Worm (Caenorhabditis elegans) whole organism, L3 larva: ENCODE measurements around the gene nep-15.

Experiments used
- R02D3.7 ChIP-seq: fragments of 150-350 bp; optimal IDR thresholded peaks from 2 replicates; lab custom pipeline; 2014; ENCODE audit warnings: missing biosample characterization, missing genetic modification characterization
- aly-2 ChIP-seq: fragments of 150-350 bp; optimal IDR thresholded peaks from 2 replicates; lab custom pipeline; 2014; ENCODE audit warnings: missing biosample characterization, missing genetic modification characterization
- ama-1 ChIP-seq: fragments of 150-350 bp; optimal IDR thresholded peaks from 2 replicates; lab custom pipeline; 2018
- ceh-16 ChIP-seq: sonication (generic microtip); optimal IDR thresholded peaks from 2 replicates; lab custom pipeline; 2017; ENCODE audit warnings: missing biosample characterization, missing genetic modification characterization
- ceh-28 ChIP-seq: fragments of 150-350 bp; optimal IDR thresholded peaks from 2 replicates; lab custom pipeline; 2014; ENCODE audit warnings: missing biosample characterization, missing genetic modification reagents, missing genetic modification characterization
- ceh-82 ChIP-seq: fragments of 150-350 bp; optimal IDR thresholded peaks from 2 replicates; lab custom pipeline; 2014; ENCODE audit warnings: missing biosample characterization, missing genetic modification characterization
- ceh-9 ChIP-seq: sonication (generic microtip); optimal IDR thresholded peaks from 2 replicates; lab custom pipeline; 2018; ENCODE audit warnings: missing biosample characterization, missing genetic modification characterization
- daf-12 ChIP-seq: fragments of 150-350 bp; optimal IDR thresholded peaks from 2 replicates; lab custom pipeline; 2014; ENCODE audit warnings: missing biosample characterization, missing genetic modification reagents, missing genetic modification characterization
- egl-27 ChIP-seq: sonication (generic microtip); optimal IDR thresholded peaks from 4 replicates; lab custom pipeline; 2017; ENCODE audit warnings: missing biosample characterization, missing genetic modification reagents, missing genetic modification characterization
- egl-5 ChIP-seq: fragments of 150-350 bp; optimal IDR thresholded peaks from 2 replicates; lab custom pipeline; 2017; ENCODE audit warnings: missing biosample characterization, missing genetic modification reagents, missing genetic modification characterization, inconsistent platforms
- elt-1 ChIP-seq: fragments of 150-350 bp; optimal IDR thresholded peaks from 2 replicates; lab custom pipeline; 2014; ENCODE audit warnings: missing biosample characterization, missing genetic modification characterization
- elt-2 ChIP-seq: sonication (generic microtip); optimal IDR thresholded peaks from 2 replicates; lab custom pipeline; 2016; ENCODE audit warnings: missing genetic modification reagents, mild to moderate bottlenecking, missing genetic modification characterization, missing compliant biosample characterization
- elt-3 ChIP-seq, 3 experiments: fragments of 150-350 bp in 1 of 3; sonication (generic microtip) in 2 of 3; optimal IDR thresholded peaks; 2 replicates in 2 of 3; 4 replicates in 1 of 3; lab custom pipeline; 2014 to 2017; ENCODE audit warnings: missing biosample characterization in 3 of 3, missing genetic modification characterization in 3 of 3
- eor-1 ChIP-seq, 2 experiments: fragments of 150-350 bp; optimal IDR thresholded peaks; 2 replicates each; lab custom pipeline; 2014 to 2018; ENCODE audit warnings: missing biosample characterization in 2 of 2, missing genetic modification characterization in 2 of 2
- fkh-10 ChIP-seq: sonication (generic microtip); optimal IDR thresholded peaks from 2 replicates; lab custom pipeline; 2017; ENCODE audit warnings: missing biosample characterization, missing genetic modification reagents, missing genetic modification characterization
- fos-1 ChIP-seq: fragments of 150-350 bp; optimal IDR thresholded peaks from 2 replicates; lab custom pipeline; 2014; ENCODE audit warnings: missing biosample characterization, missing genetic modification characterization
- hmg-11 ChIP-seq: sonication (generic microtip); optimal IDR thresholded peaks from 2 replicates; lab custom pipeline; 2016; ENCODE audit warnings: missing genetic modification characterization, missing compliant biosample characterization
- jun-1 ChIP-seq: fragments of 150-350 bp; optimal IDR thresholded peaks from 2 replicates; lab custom pipeline; 2014; ENCODE audit warnings: missing biosample characterization, missing genetic modification reagents, missing genetic modification characterization
- lin-15B ChIP-seq: fragments of 150-350 bp; optimal IDR thresholded peaks from 2 replicates; lab custom pipeline; 2014; ENCODE audit warnings: missing biosample characterization, missing genetic modification characterization
- lin-39 ChIP-seq: fragments of 150-350 bp; optimal IDR thresholded peaks from 2 replicates; lab custom pipeline; 2018; ENCODE audit warnings: missing biosample characterization, missing genetic modification reagents, missing genetic modification characterization
- lsy-12 ChIP-seq: sonication (generic microtip); optimal IDR thresholded peaks from 2 replicates; lab custom pipeline; 2016; ENCODE audit warnings: mild to moderate bottlenecking, missing genetic modification characterization, missing compliant biosample characterization
- mdl-1 ChIP-seq: fragments of 150-350 bp; optimal IDR thresholded peaks from 2 replicates; lab custom pipeline; 2014; ENCODE audit warnings: missing biosample characterization, missing genetic modification characterization
- mml-1 ChIP-seq: fragments of 150-350 bp; sonication (generic microtip); optimal IDR thresholded peaks from 3 replicates; lab custom pipeline; 2014; ENCODE audit warnings: missing biosample characterization, missing genetic modification characterization
- nfya-1 ChIP-seq: sonication (generic microtip); optimal IDR thresholded peaks from 2 replicates; lab custom pipeline; 2017; ENCODE audit warnings: missing genetic modification characterization, mild to moderate bottlenecking, missing compliant biosample characterization, antibody characterized with exemption, moderate library complexity; ENCODE audit not compliant: insufficient read depth
- nhr-11 ChIP-seq: fragments of 150-350 bp; optimal IDR thresholded peaks from 2 replicates; lab custom pipeline; 2014; ENCODE audit warnings: missing biosample characterization, missing genetic modification characterization
- nhr-23 ChIP-seq: fragments of 150-350 bp; optimal IDR thresholded peaks from 2 replicates; lab custom pipeline; 2014; ENCODE audit warnings: missing biosample characterization, missing genetic modification reagents, missing genetic modification characterization
- nhr-237 ChIP-seq: fragments of 150-350 bp; optimal IDR thresholded peaks from 2 replicates; lab custom pipeline; 2014; ENCODE audit warnings: missing biosample characterization, missing genetic modification characterization
- nhr-25 ChIP-seq: sonication (generic microtip); optimal IDR thresholded peaks from 2 replicates; lab custom pipeline; 2017; ENCODE audit warnings: missing biosample characterization, missing genetic modification characterization
- nhr-43 ChIP-seq: sonication (generic microtip); optimal IDR thresholded peaks from 2 replicates; lab custom pipeline; 2016; ENCODE audit warnings: mild to moderate bottlenecking, missing genetic modification characterization, missing compliant biosample characterization; ENCODE audit not compliant: poor library complexity, severe bottlenecking
- nhr-67 ChIP-seq: fragments of 150-350 bp; optimal IDR thresholded peaks from 2 replicates; lab custom pipeline; 2014; ENCODE audit warnings: missing biosample characterization, missing genetic modification characterization
- nhr-76 ChIP-seq: fragments of 150-350 bp; sonication (generic microtip); optimal IDR thresholded peaks from 5 replicates; lab custom pipeline; 2014; ENCODE audit warnings: missing biosample characterization, missing genetic modification characterization
- nhr-77 ChIP-seq: fragments of 150-350 bp; optimal IDR thresholded peaks from 2 replicates; lab custom pipeline; 2014; ENCODE audit warnings: missing biosample characterization, missing genetic modification characterization
- pha-4 ChIP-seq: fragments of 150-350 bp; optimal IDR thresholded peaks from 2 replicates; lab custom pipeline; 2014; ENCODE audit warnings: missing biosample characterization, missing genetic modification reagents, missing genetic modification characterization
- pqm-1 ChIP-seq: fragments of 150-350 bp; optimal IDR thresholded peaks from 2 replicates; lab custom pipeline; 2017; ENCODE audit warnings: missing biosample characterization, missing genetic modification characterization, inconsistent platforms
- sea-2 ChIP-seq: fragments of 150-350 bp; sonication (generic microtip); optimal IDR thresholded peaks from 4 replicates; lab custom pipeline; 2014; ENCODE audit warnings: missing biosample characterization, missing genetic modification reagents, missing genetic modification characterization
- skn-1 ChIP-seq: fragments of 150-350 bp; optimal IDR thresholded peaks from 2 replicates; lab custom pipeline; 2014; ENCODE audit warnings: missing biosample characterization, missing genetic modification characterization
- snpc-4 ChIP-seq: fragments of 150-350 bp; optimal IDR thresholded peaks from 2 replicates; lab custom pipeline; 2014; ENCODE audit warnings: missing biosample characterization, missing genetic modification characterization
- tbx-2 ChIP-seq: sonication (generic microtip); optimal IDR thresholded peaks from 2 replicates; lab custom pipeline; 2016; ENCODE audit warnings: mild to moderate bottlenecking, missing genetic modification characterization, missing compliant biosample characterization
- unc-39 ChIP-seq: sonication (generic microtip); optimal IDR thresholded peaks from 4 replicates; lab custom pipeline; 2017; ENCODE audit warnings: missing biosample characterization, missing genetic modification characterization
- unc-62 ChIP-seq: fragments of 150-350 bp; sonication (generic microtip); optimal IDR thresholded peaks from 4 replicates; lab custom pipeline; 2014; ENCODE audit warnings: missing biosample characterization, missing genetic modification reagents, missing genetic modification characterization
- zag-1 ChIP-seq: fragments of 150-350 bp; optimal IDR thresholded peaks from 2 replicates; lab custom pipeline; 2014; ENCODE audit warnings: missing biosample characterization, missing genetic modification characterization
- ztf-4 ChIP-seq: fragments of 150-350 bp; optimal IDR thresholded peaks from 2 replicates; lab custom pipeline; 2014; ENCODE audit warnings: missing biosample characterization, missing genetic modification characterization

nep-15 gene

DNA sequence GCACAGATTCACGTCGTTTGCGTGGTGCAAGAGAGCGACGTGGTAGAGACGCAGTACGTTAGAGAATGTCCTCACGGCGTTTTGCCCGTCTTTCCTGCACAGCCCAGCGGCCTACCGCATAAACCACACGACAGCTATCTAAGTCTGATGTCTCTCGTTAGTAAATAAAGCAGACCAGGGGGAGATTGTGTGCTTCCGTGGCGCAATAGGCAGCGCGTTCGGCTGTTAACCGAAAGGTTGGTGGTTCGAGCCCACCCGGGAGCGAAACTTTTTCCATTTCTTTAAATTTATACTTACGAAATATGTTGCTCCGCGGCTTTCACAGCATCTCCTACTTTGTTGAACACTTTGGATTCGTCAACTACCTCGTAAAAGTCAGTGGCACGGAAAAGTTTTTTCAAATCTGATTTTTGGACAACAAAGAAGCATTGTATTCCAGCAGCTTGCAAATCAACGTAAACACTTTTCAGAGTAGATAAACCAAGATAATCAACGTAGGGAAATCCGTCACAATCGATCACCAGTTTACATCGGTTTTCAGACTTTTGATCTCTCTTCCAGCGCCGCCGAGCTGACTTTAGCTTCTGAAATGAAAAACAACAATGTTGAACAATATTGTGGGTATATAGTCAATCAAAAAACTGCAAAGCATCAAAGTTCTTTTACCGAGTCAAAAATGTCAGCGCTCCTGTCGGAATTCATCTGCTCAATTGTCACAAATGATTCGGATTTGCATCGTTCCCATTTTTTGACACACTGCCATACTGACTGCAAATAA lies 32.5 kb downstream of the nep-15 start:
- peak; percentile 81 for TF ChIP-seq sea-2 (GFP tag; lab: Kevin White, UChicago)
- no peak for TF ChIP-seq daf-12 (tag; lab: Kevin White, UChicago)
- TF ChIP-seq fos-1 (tag; lab: Kevin White, UChicago): peak; percentile 26
- TF ChIP-seq snpc-4: no peak
- no peak for TF ChIP-seq nhr-67
- TF ChIP-seq ama-1 (lab: Kevin White, UChicago): peak; percentile 20
- TF ChIP-seq eor-1 (tag; optimal IDR thresholded peaks at IDR 0.05; lab: Kevin White, UChicago): no peak
- no peak for TF ChIP-seq nhr-237
- TF ChIP-seq tbx-2: peak; percentile 91
- no peak for TF ChIP-seq ceh-9 (tag; lab: Kevin White, UChicago)
- peak; percentile 77 for TF ChIP-seq elt-2
- TF ChIP-seq lsy-12 (tag; lab: Kevin White, UChicago): peak; percentile 90
- no peak for TF ChIP-seq mml-1 (tag; lab: Kevin White, UChicago)
- peak; percentile 91 for TF ChIP-seq lin-39 (tag; lab: Kevin White, UChicago)
- peak; percentile 61 for TF ChIP-seq egl-27
- peak; percentile 48 for TF ChIP-seq unc-62 (GFP tag; lab: Kevin White, UChicago)
- no peak for TF ChIP-seq aly-2
- peak; percentile 47 for TF ChIP-seq pqm-1 (tag; lab: Kevin White, UChicago)
- peak; percentile 91 for TF ChIP-seq fkh-10 (GFP tag; lab: Kevin White, UChicago)
- TF ChIP-seq hmg-11 (tag; lab: Kevin White, UChicago): peak; percentile 99
- TF ChIP-seq mdl-1 (tag; lab: Kevin White, UChicago): peak; percentile 64
- TF ChIP-seq R02D3.7 (tag; lab: Kevin White, UChicago): peak; percentile 60
- peak; percentile 83 for TF ChIP-seq nhr-43 (tag; lab: Kevin White, UChicago)
- TF ChIP-seq ceh-16 (tag; lab: Kevin White, UChicago): no peak
- peak; percentile 64 for TF ChIP-seq nhr-23 (tag; lab: Kevin White, UChicago)
- TF ChIP-seq jun-1 (tag; lab: Kevin White, UChicago): peak; percentile 83
- TF ChIP-seq elt-1 (tag; lab: Kevin White, UChicago): peak; percentile 10
- TF ChIP-seq nfya-1 (tag; lab: Kevin White, UChicago): peak; percentile 79
- no peak for TF ChIP-seq unc-39 (tag; lab: Kevin White, UChicago)
- peak; percentile 71 for TF ChIP-seq ceh-28 (tag; lab: Kevin White, UChicago)
- TF ChIP-seq skn-1: peak; percentile 94
- peak; percentile 94 for TF ChIP-seq egl-5 (tag; lab: Kevin White, UChicago)
- no peak for TF ChIP-seq nhr-76 (tag; lab: Kevin White, UChicago)
- peak; percentile 20 for TF ChIP-seq zag-1 (tag; lab: Kevin White, UChicago)
- TF ChIP-seq lin-15B: peak; percentile 50
- TF ChIP-seq elt-3 (tag; optimal IDR thresholded peaks at IDR 0.05; lab: Kevin White, UChicago): peak in 1 of 3 experiments; percentile 86
- no peak for TF ChIP-seq ztf-4 (tag; lab: Kevin White, UChicago)
- peak; percentile 79 for TF ChIP-seq nhr-77
- peak; percentile 46 for TF ChIP-seq nhr-11 (tag; lab: Kevin White, UChicago)
- TF ChIP-seq pha-4 (tag; lab: Kevin White, UChicago): peak; percentile 84
- peak; percentile 79 for TF ChIP-seq ceh-82
- TF ChIP-seq nhr-25 (tag; lab: Kevin White, UChicago): peak; percentile 89

DNA sequence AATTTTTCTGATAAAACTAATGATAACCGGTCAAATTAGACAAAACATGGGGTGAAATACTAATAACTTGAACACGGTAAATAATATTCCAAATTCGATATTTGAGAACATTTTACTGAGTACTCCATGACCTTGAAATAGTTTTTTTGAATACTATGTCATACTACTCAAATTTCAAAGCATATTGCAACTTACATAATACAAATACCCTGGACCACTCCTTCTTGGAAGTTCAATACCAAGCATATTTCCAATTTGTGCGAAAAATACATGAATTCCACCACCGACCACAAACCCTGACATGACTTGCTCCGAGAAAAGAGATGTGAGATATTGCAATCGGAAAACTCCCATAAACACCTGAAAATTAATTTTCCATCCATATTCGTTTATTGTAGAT lies 34.8 kb downstream of the nep-15 start:
- TF ChIP-seq snpc-4 (no peak), ztf-4 (tag; lab: Kevin White, UChicago) (no peak), elt-3 (tag; optimal IDR thresholded peaks at IDR 0.05; lab: Kevin White, UChicago) (no peak), aly-2 (no peak), hmg-11 (tag; lab: Kevin White, UChicago) (no peak), tbx-2 (no peak), unc-39 (tag; lab: Kevin White, UChicago) (no peak), nhr-25 (tag; lab: Kevin White, UChicago) (no peak), egl-27 (no peak), nhr-77 (no peak)
